Worm (Caenorhabditis elegans) whole organism, late embryonic: Measurements from ENCODE around the gene ifet-1.
A peak's percentile ranks its signal among the peaks of the same experiment; 100 is the strongest.

Experiments used
- F13H6.1 ChIP-seq: sonication (generic microtip); optimal IDR thresholded peaks from 2 replicates; lab custom pipeline; 2016; ENCODE audit warnings: missing genetic modification characterization, missing compliant biosample characterization
- K02D7.2 ChIP-seq: sonication (generic microtip); optimal IDR thresholded peaks from 2 replicates; lab custom pipeline; 2017; ENCODE audit warnings: mild to moderate bottlenecking, missing genetic modification characterization, missing compliant biosample characterization
- K09A11.1 ChIP-seq: sonication (generic microtip); optimal IDR thresholded peaks from 2 replicates; lab custom pipeline; 2017; ENCODE audit warnings: antibody characterized with exemption, mild to moderate bottlenecking, missing genetic modification characterization, missing compliant biosample characterization; ENCODE audit not compliant: insufficient read depth
- T23F11.4 ChIP-seq: fragments of 200-800 bp; sonication (Bioruptor generic); optimal IDR thresholded peaks from 2 replicates; lab custom pipeline; 2018; ENCODE audit warnings: mild to moderate bottlenecking, missing genetic modification characterization, missing compliant biosample characterization
- ceh-14 ChIP-seq: sonication (generic microtip); optimal IDR thresholded peaks from 2 replicates; lab custom pipeline; 2016; ENCODE audit warnings: missing genotype, missing genetic modification characterization, missing compliant biosample characterization
- ceh-18 ChIP-seq: sonication (generic microtip); optimal IDR thresholded peaks from 2 replicates; lab custom pipeline; 2016; ENCODE audit warnings: missing genetic modification characterization, missing compliant biosample characterization
- ceh-31 ChIP-seq: sonication (generic microtip); optimal IDR thresholded peaks from 2 replicates; lab custom pipeline; 2016; ENCODE audit warnings: missing genetic modification characterization, missing compliant biosample characterization
- ceh-48 ChIP-seq: sonication (generic microtip); optimal IDR thresholded peaks from 2 replicates; lab custom pipeline; 2016; ENCODE audit warnings: missing genetic modification characterization, inconsistent platforms, missing compliant biosample characterization
- ceh-9 ChIP-seq: sonication (generic microtip); optimal IDR thresholded peaks from 2 replicates; lab custom pipeline; 2016; ENCODE audit warnings: mild to moderate bottlenecking, missing genetic modification characterization, inconsistent platforms, missing compliant biosample characterization
- che-1 ChIP-seq: sonication (generic microtip); optimal IDR thresholded peaks from 2 replicates; lab custom pipeline; 2016; ENCODE audit warnings: mild to moderate bottlenecking, missing genetic modification characterization, missing compliant biosample characterization
- dmd-4 ChIP-seq: sonication (generic microtip); optimal IDR thresholded peaks from 2 replicates; lab custom pipeline; 2016; ENCODE audit warnings: borderline replicate concordance, missing genetic modification characterization, missing compliant biosample characterization
- elt-2 ChIP-seq: sonication (generic microtip); optimal IDR thresholded peaks from 2 replicates; lab custom pipeline; 2016; ENCODE audit warnings: missing genetic modification reagents, missing genetic modification characterization, missing compliant biosample characterization
- ets-4 ChIP-seq: sonication (generic microtip); optimal IDR thresholded peaks from 2 replicates; lab custom pipeline; 2016; ENCODE audit warnings: missing genetic modification characterization, missing compliant biosample characterization
- eyg-1 ChIP-seq: sonication (generic microtip); optimal IDR thresholded peaks from 2 replicates; lab custom pipeline; 2016; ENCODE audit warnings: missing genotype, missing genetic modification characterization, missing compliant biosample characterization
- fax-1 ChIP-seq: sonication (generic microtip); optimal IDR thresholded peaks from 2 replicates; lab custom pipeline; 2016; ENCODE audit warnings: missing genotype, missing genetic modification characterization, missing compliant biosample characterization
- gmeb-2 ChIP-seq: sonication (generic microtip); optimal IDR thresholded peaks from 2 replicates; lab custom pipeline; 2016; ENCODE audit warnings: missing genetic modification characterization, inconsistent platforms, missing compliant biosample characterization
- hlh-13 ChIP-seq: fragments of 200-800 bp; sonication (Bioruptor generic); optimal IDR thresholded peaks from 2 replicates; lab custom pipeline; 2018; ENCODE audit warnings: mild to moderate bottlenecking, missing genetic modification characterization, missing compliant biosample characterization
- hlh-30 ChIP-seq: sonication (generic microtip); optimal IDR thresholded peaks from 2 replicates; lab custom pipeline; 2017; ENCODE audit warnings: antibody characterized with exemption, missing genetic modification characterization, missing compliant biosample characterization; ENCODE audit not compliant: insufficient read depth
- hlh-6 ChIP-seq: sonication (generic microtip); optimal IDR thresholded peaks from 2 replicates; lab custom pipeline; 2016; ENCODE audit warnings: missing genotype, missing genetic modification characterization, missing compliant biosample characterization
- nfya-1 ChIP-seq: sonication (generic microtip); optimal IDR thresholded peaks from 2 replicates; lab custom pipeline; 2017; ENCODE audit warnings: missing genetic modification characterization, mild to moderate bottlenecking, missing compliant biosample characterization, antibody characterized with exemption, moderate library complexity
- nhr-11 ChIP-seq: fragments of 150-350 bp; optimal IDR thresholded peaks from 2 replicates; lab custom pipeline; 2014; ENCODE audit warnings: missing biosample characterization, missing genetic modification characterization
- nhr-232 ChIP-seq: sonication (generic microtip); optimal IDR thresholded peaks from 2 replicates; lab custom pipeline; 2016; ENCODE audit warnings: missing genetic modification characterization, missing compliant biosample characterization
- npax-4 ChIP-seq: sonication (generic microtip); optimal IDR thresholded peaks from 2 replicates; lab custom pipeline; 2016; ENCODE audit warnings: missing genetic modification characterization, missing compliant biosample characterization
- pag-3 ChIP-seq: sonication (generic microtip); optimal IDR thresholded peaks from 2 replicates; lab custom pipeline; 2016; ENCODE audit warnings: missing compliant biosample characterization, missing genetic modification characterization, borderline replicate concordance
- rnt-1 ChIP-seq: sonication (generic microtip); optimal IDR thresholded peaks from 2 replicates; lab custom pipeline; 2016; ENCODE audit warnings: missing genetic modification characterization, missing compliant biosample characterization
- sdc-2 ChIP-seq: sonication (generic microtip); optimal IDR thresholded peaks from 2 replicates; lab custom pipeline; 2016; ENCODE audit warnings: missing genotype, missing genetic modification characterization, missing compliant biosample characterization
- sox-2 ChIP-seq: fragments of 200-800 bp; sonication (Bioruptor generic); IDR thresholded peaks from 2 replicates; pipeline ENCODE4 v1.3.6; 2022; ENCODE audit warnings: missing genetic modification reagents, missing genetic modification characterization, missing compliant biosample characterization
- tbx-2 ChIP-seq: sonication (generic microtip); optimal IDR thresholded peaks from 2 replicates; lab custom pipeline; 2016; ENCODE audit warnings: missing genetic modification characterization, missing compliant biosample characterization
- tbx-7 ChIP-seq: sonication (generic microtip); optimal IDR thresholded peaks from 2 replicates; lab custom pipeline; 2016; ENCODE audit warnings: missing genotype, missing genetic modification characterization, missing compliant biosample characterization
- unc-3 ChIP-seq, 2 experiments: fragments of 200-800 bp in 1 of 2; sonication (Bioruptor generic) in 1 of 2; sonication (generic microtip) in 1 of 2; conservative IDR thresholded peaks in 1 of 2; optimal IDR thresholded peaks in 1 of 2; 2 replicates each; pipeline versions ENCODE4 v1.3.6 to Lab custom; 2016 to 2022; ENCODE audit warnings: missing compliant biosample characterization in 2 of 2, missing genetic modification characterization in 2 of 2, missing genetic modification reagents in 1 of 2
- unc-42 ChIP-seq: sonication (generic microtip); optimal IDR thresholded peaks from 2 replicates; lab custom pipeline; 2016; ENCODE audit warnings: missing genotype, missing genetic modification characterization, missing compliant biosample characterization
- unc-55 ChIP-seq: sonication (generic microtip); optimal IDR thresholded peaks from 2 replicates; lab custom pipeline; 2017; ENCODE audit warnings: missing biosample characterization, missing genetic modification reagents, missing genetic modification characterization

The ifet-1 gene

DNA sequence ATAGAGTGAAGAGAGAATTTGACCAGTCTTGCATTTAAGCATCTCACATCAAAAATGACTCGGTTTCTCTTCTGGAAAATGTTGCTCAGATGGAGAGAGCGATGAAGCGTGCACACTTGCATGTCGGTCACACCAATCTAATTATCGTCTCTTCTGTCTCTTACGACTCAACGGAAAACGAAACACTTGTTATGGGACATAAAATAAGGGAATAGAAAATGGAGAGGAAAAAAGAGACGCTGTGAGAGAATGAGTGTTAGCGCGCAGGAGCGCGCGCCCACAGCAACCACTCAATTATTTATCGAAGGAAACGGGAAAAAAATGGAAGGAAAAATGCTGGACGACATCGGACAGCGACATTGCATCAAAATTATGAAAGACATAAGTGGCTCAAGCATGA is 30.8 kb upstream of the ifet-1 start (continued):
- TF ChIP-seq sdc-2 (no peak), gmeb-2 (no peak), K09A11.1 (tag; lab: Kevin White, UChicago) (no peak), K02D7.2 (tag; lab: Kevin White, UChicago) (peak; percentile 12), T23F11.4 (no peak), npax-4 (tag; lab: Kevin White, UChicago) (no peak), ceh-14 (tag; lab: Kevin White, UChicago) (peak; percentile 54)
- TF ChIP-seq, all 69 proteins: peak for 6

DNA sequence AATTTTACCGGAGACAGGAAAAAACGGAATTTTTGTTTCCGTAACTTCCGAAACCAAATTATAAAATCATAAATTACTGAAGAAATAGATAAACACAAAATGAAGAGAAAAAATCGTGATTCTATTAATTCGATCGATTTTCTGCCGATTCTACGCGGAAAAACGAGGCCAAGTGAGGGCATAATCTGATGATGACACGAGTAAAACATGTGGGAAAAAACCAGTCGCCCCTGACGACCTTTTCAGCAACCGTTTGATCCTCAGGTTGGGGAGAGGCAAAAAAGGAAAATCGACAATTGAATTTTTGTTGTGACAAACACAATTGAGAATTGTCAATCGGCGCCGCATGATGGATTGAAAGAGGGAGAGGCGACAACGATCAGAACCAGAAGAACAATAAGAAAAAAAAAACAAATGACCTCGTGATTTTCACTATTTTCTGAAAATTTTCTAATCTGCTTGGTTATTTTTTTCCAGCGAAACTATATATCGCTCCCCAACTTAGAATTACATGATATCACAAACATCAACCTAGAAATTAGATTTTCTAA is 30.1 kb upstream of the ifet-1 start:
- no peak for TF ChIP-seq F13H6.1 (tag; lab: Kevin White, UChicago)
- no peak for TF ChIP-seq dmd-4 (tag; lab: Kevin White, UChicago)
- TF ChIP-seq fax-1 (tag; lab: Kevin White, UChicago): no peak
- no peak for TF ChIP-seq nhr-232 (tag; lab: Kevin White, UChicago)
- no peak for TF ChIP-seq nhr-11 (tag; lab: Kevin White, UChicago)
- no peak for TF ChIP-seq tbx-7 (tag; lab: Kevin White, UChicago)
- no peak for TF ChIP-seq hlh-6 (tag; lab: Kevin White, UChicago)
- TF ChIP-seq ceh-48 (tag; lab: Kevin White, UChicago): no peak
- TF ChIP-seq ceh-14 (tag; lab: Kevin White, UChicago): no peak
- TF ChIP-seq unc-3 (GFP tag; conservative IDR thresholded peaks at IDR 0.05; lab: Robert Waterston, UW): no peak
- TF ChIP-seq unc-3 (tag; optimal IDR thresholded peaks at IDR 0.05; lab: Kevin White, UChicago): no peak
- no peak for TF ChIP-seq ets-4 (tag; lab: Kevin White, UChicago)
- TF ChIP-seq eyg-1 (tag; lab: Kevin White, UChicago): no peak
- TF ChIP-seq hlh-13 (GFP tag; lab: Kevin White, UChicago): no peak
- no peak for TF ChIP-seq unc-42 (tag; lab: Kevin White, UChicago)
- TF ChIP-seq sox-2 (GFP tag; lab: Robert Waterston, UW): no peak
- TF ChIP-seq, all 69 proteins: peak for 0

DNA sequence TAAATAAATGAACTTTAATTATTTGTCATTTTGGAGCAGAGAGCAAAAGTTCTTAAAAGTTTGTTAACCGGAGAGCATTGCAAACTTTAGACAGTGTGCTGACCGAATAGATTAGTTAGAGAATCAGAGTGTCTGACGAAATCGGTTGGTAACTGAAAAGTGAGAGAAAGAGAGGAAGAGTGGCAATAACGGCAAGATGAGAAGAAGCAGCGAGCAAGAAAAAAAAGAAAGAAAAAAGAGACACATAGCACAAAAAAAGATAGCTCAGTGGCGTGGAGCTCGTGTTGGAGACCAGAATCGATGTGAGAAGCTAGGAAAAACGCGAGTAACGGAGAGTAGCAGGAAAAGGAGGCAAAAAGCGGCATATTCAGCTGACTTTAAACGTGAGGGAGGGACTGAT is 29.4 kb upstream of the ifet-1 start:
- peak; percentile 41 for TF ChIP-seq ceh-18 (tag; lab: Kevin White, UChicago)
- peak; percentile 23 for TF ChIP-seq rnt-1 (tag; lab: Kevin White, UChicago)
- TF ChIP-seq ceh-9: no peak
- TF ChIP-seq K09A11.1 (tag; lab: Kevin White, UChicago): peak; percentile 28
- TF ChIP-seq pag-3: no peak
- peak; percentile 11 for TF ChIP-seq unc-42 (tag; lab: Kevin White, UChicago)
- TF ChIP-seq nfya-1 (tag; lab: Kevin White, UChicago): peak; percentile 4
- TF ChIP-seq hlh-6 (tag; lab: Kevin White, UChicago): no peak
- peak; percentile 39 for TF ChIP-seq ceh-31 (tag; lab: Kevin White, UChicago)
- peak; percentile 26 for TF ChIP-seq tbx-2 (tag; lab: Kevin White, UChicago)

DNA sequence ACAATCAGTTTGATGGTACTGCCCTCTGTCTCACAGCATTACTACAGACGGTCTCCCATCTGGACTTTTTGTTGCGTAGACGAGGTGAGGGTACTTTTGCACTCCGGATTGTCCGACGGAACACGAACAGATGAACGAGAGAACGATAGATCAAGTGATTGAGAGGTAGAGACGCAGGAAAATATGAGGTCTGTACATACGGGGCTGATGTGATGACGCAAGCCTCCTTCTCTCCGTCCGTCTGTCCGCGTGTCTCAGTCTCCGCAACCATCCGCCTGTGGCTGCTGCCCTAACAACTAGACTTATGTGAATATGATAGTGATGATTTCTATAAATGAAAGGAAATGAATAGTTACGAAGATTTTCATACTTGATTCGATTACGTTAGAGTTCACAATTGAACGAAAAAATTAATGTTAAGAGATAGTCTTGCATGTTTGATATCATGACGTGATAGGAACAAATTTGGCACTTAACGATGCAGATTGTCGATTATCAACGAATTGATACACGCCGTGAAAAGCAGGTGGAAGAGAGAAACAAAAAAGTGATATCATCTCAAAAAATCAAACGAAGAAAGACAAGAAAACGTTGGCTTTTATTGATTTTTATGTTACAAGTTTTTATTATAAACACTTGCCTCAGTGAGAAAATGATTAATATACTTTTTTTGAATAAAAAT is 27.8 kb upstream of the ifet-1 start:
- TF ChIP-seq unc-55 (peak; percentile 49), hlh-30 (tag; lab: Kevin White, UChicago) (peak; percentile 52), elt-2 (tag; lab: Kevin White, UChicago) (peak; percentile 67), fax-1 (tag; lab: Kevin White, UChicago) (no peak), ceh-31 (tag; lab: Kevin White, UChicago) (no peak), che-1 (no peak)
